Worm (Caenorhabditis elegans): ENCODE measurements around the gene B0361.11.

The B0361.11 gene

DNA sequence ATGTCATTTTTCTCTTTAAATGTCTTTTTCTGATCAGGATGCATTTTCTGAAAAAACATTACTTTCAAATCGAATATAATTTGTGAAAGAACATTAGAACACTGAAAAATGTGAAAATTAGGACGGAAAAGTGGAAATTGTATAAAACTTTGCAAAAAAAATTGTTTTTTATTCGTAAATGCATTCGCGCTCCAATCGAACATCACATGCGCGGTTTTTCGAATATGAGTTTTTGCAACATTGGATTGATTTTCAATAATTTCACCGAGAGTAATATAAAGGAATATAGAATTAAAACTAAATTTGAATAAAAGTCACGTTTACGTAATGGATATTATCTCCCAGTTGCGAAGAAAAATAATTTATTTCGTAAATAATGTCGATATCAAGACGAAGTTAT, at the start of gene B0361.11, which contains the start of gene spot-1:
B0361.11 (plus strand) TSS at position 372 of the 400 bp plus-strand sequence.
spot-1 (minus strand) TSS at position 47 of the 400 bp plus-strand sequence.
- TF ChIP-seq K09A11.1 (tag; optimal IDR thresholded peaks at IDR 0.05; ENCODE audit: insufficient read depth) = no peak
- peak; percentile 23 for TF ChIP-seq nfya-1 (tag; optimal IDR thresholded peaks at IDR 0.05)
- peak; percentile 19 for TF ChIP-seq ceh-48 (tag; optimal IDR thresholded peaks at IDR 0.05)
- TF ChIP-seq unc-42 (tag; optimal IDR thresholded peaks at IDR 0.05) = peak; percentile 2
- TF ChIP-seq gmeb-2 (tag; optimal IDR thresholded peaks at IDR 0.05) = no peak
- peak; percentile 18 for TF ChIP-seq elt-2 (tag; optimal IDR thresholded peaks at IDR 0.05)
- peak; percentile 31 for TF ChIP-seq hlh-30 (tag; optimal IDR thresholded peaks at IDR 0.05; ENCODE audit: insufficient read depth)

DNA sequence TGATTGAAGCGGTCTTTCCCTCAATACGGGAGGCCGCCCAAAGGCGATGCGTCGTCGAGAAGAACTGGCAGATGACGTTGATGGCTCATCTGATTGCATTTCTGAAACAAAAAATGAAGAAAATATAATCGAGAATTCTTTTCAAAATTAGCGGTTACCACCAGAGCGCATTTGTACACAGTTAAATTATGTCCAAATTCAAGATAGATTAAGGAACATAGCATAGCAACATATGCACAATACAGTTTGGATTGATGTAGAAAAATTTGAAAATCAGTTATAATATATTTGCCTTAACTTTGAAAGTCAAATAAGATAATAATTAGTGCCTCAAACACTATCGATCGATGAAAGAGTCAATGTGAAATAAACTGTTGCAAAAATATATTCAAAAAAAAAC, 47.7 kb upstream of the B0361.11 start, which contains the start of gene R151.8:
R151.8 (minus strand) TSS at position 101 of the 400 bp plus-strand sequence.
- no peak for TF ChIP-seq C08G9.2 (tag; optimal IDR thresholded peaks at IDR 0.05)
- no peak for TF ChIP-seq sox-2 (GFP tag; IDR thresholded peaks at IDR 0.05)
- no peak for TF ChIP-seq syd-9 (tag; optimal IDR thresholded peaks at IDR 0.05)
- TF ChIP-seq zip-5 (tag; optimal IDR thresholded peaks at IDR 0.05) = no peak
- no peak for TF ChIP-seq nfya-1 (tag; optimal IDR thresholded peaks at IDR 0.05)
- TF ChIP-seq ceh-9 (tag; optimal IDR thresholded peaks at IDR 0.05) = no peak
- TF ChIP-seq pat-9 (tag; optimal IDR thresholded peaks at IDR 0.05) = no peak
- no peak for TF ChIP-seq nhr-11 (tag; optimal IDR thresholded peaks at IDR 0.05)

ce11 chrIII:7230841-7231240, 46.6 kb upstream of the B0361.11 start, which contains the start of gene R151.10:
Gene R151.10, minus strand, starts transcription at chrIII:7230941.
- no peak for TF ChIP-seq ahr-1 (tag; optimal IDR thresholded peaks at IDR 0.05)
- no peak for TF ChIP-seq C08G9.2 (tag; optimal IDR thresholded peaks at IDR 0.05)
- TF ChIP-seq ama-1 (optimal IDR thresholded peaks at IDR 0.05) = no peak
- TF ChIP-seq pqm-1 (tag; optimal IDR thresholded peaks at IDR 0.05) = no peak
- TF ChIP-seq pax-1 (tag; optimal IDR thresholded peaks at IDR 0.05) = no peak
- no peak for TF ChIP-seq madf-2 (tag; optimal IDR thresholded peaks at IDR 0.05)
- TF ChIP-seq dve-1 (tag; optimal IDR thresholded peaks at IDR 0.05) = no peak
- TF ChIP-seq hlh-6 (tag; optimal IDR thresholded peaks at IDR 0.05) = no peak
- no peak for TF ChIP-seq ceh-14 (tag; optimal IDR thresholded peaks at IDR 0.05)
- TF ChIP-seq ceh-31 (tag; optimal IDR thresholded peaks at IDR 0.05) = no peak
- TF ChIP-seq sox-2 (GFP tag; IDR thresholded peaks at IDR 0.05) = no peak

DNA sequence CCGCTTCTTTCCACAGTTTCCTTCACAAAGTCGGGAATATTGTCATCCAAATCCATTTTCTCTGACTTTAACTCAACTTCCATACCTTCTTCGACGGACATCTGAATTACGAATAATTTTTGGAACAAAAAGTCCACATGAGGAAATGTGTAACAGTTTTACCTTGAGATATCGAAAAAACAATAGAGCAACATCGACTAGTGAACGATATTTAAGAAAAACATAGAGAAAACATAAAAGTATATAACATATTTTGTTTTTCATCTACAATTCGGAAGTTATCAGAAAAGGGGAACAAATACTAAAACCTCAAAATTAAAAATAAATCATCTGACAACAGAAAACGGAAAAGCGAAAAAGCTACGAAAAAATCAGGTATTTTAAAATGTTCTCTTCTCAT, 44.6 kb upstream of the B0361.11 start, which contains the start of gene adr-2:
adr-2 (minus strand) TSS at position 101 of the 400 bp plus-strand sequence.
- TF ChIP-seq ahr-1 (tag; optimal IDR thresholded peaks at IDR 0.05) = no peak
- TF ChIP-seq gmeb-2 (tag; optimal IDR thresholded peaks at IDR 0.05) = no peak
- TF ChIP-seq ceh-24 (tag; optimal IDR thresholded peaks at IDR 0.05) = no peak
- no peak for TF ChIP-seq fax-1 (tag; optimal IDR thresholded peaks at IDR 0.05)
- TF ChIP-seq K02D7.2 (tag; optimal IDR thresholded peaks at IDR 0.05) = no peak
- no peak for TF ChIP-seq sox-2 (GFP tag; IDR thresholded peaks at IDR 0.05)
- no peak for TF ChIP-seq unc-55 (GFP tag; optimal IDR thresholded peaks at IDR 0.05)
- TF ChIP-seq syd-9 (tag; optimal IDR thresholded peaks at IDR 0.05) = no peak
- TF ChIP-seq fkh-6 (tag; optimal IDR thresholded peaks at IDR 0.05) = no peak
- TF ChIP-seq madf-2 (tag; optimal IDR thresholded peaks at IDR 0.05) = no peak

- TF ChIP-seq nfya-1 (tag; optimal IDR thresholded peaks at IDR 0.05) (peak; percentile 24), ceh-45 (GFP tag; IDR thresholded peaks at IDR 0.05) (no peak)
Measured at ce11 chrIII:7234148-7234547, 43.3 kb upstream of the B0361.11 start, which contains the start of gene ndus-8. Gene ndus-8, minus strand, starts transcription at chrIII:7234202.

DNA sequence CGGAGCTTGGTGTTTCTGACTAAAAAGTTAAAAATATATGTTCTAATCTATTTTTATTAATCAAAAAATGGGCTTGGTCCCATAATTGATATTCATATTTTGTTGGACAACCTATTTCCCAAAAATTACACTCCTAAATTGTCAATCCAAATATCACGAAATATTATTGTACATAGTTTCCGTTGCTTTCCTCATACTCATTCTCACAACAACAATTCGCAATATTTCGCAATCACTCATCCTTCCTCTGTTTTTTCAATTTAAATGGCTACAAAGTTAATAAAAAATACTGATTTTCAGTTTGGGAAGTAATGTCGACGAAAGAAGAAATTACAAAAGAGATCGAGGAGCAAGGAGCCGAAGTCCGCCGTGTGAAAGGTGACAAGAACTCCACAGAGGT, 38.7 kb upstream of the B0361.11 start, which contains the start of gene pars-1:
pars-1 (plus strand) TSS at position 301 of the 400 bp plus-strand sequence.
- TF ChIP-seq rnt-1 (tag; optimal IDR thresholded peaks at IDR 0.05) = no peak
